Worm (Caenorhabditis elegans): ENCODE measurements around the gene R160.5.

DNA sequence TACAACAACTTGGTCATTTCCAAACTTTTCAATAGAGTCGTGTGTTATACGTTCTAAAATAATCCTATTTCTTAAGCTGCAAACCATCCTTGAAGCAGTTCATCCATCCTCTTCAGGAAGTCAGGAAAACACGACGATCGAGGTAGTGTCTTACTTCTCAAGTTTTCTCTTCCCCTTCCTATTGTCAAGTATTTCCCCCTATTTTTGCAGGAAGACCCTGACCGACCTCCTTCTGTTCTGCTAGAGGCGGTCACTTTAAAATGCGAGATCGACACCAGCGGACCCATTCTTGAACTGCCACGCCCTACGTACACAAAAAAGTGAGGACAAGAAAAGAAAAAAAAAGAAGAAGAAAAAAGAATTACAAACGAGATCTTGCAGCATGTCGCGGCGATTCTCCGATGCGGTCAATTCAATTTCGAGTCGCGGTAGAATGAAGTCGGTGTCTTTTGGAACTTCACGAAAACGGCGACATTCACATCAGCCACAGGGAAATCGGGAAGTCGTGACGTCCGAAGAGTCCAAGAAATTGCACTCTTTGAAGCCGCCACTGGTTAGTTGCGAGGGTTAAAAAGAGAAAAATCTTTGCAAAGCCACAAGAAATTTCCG lies 47.7 kb downstream of the R160.5 start:
- TF ChIP-seq sea-1 (GFP tag; conservative IDR thresholded peaks at IDR 0.05) (no peak), tra-4 (tag; optimal IDR thresholded peaks at IDR 0.05) (no peak), ceh-36 (tag; optimal IDR thresholded peaks at IDR 0.05) (no peak), aly-1 (tag; optimal IDR thresholded peaks at IDR 0.05) (no peak), ama-1 (optimal IDR thresholded peaks at IDR 0.05) (no peak), tbx-11 (GFP tag; IDR thresholded peaks at IDR 0.05) (no peak), hmg-4 (GFP tag; optimal IDR thresholded peaks at IDR 0.05) (no peak), B0310.2 (tag; optimal IDR thresholded peaks at IDR 0.05) (no peak)
